Worm (Caenorhabditis elegans): ENCODE results near the gene C15H7.3.

The C15H7.3 gene

ce11 chrIII:9629054-9629453, 22.7 kb downstream of the C15H7.3 start, which contains the start of gene tbg-1:
TSS of gene tbg-1 (minus strand) at chrIII:9629154.
- no peak for TF ChIP-seq tbx-8 (GFP tag; optimal IDR thresholded peaks at IDR 0.05)
- TF ChIP-seq lin-13 (tag; optimal IDR thresholded peaks at IDR 0.05): no peak
- no peak for TF ChIP-seq ceh-43 (GFP tag; optimal IDR thresholded peaks at IDR 0.05)
- TF ChIP-seq lsy-2 (tag; optimal IDR thresholded peaks at IDR 0.05): no peak
- no peak for TF ChIP-seq ces-1 (GFP tag; optimal IDR thresholded peaks at IDR 0.05)
- TF ChIP-seq mab-5 (tag; optimal IDR thresholded peaks at IDR 0.05): no peak
- TF ChIP-seq blmp-1 (tag; optimal IDR thresholded peaks at IDR 0.05): no peak
- TF ChIP-seq nhr-2 (tag; optimal IDR thresholded peaks at IDR 0.05): no peak
- TF ChIP-seq drap-1 (GFP tag; optimal IDR thresholded peaks at IDR 0.05): no peak
- TF ChIP-seq sem-2 (GFP tag; optimal IDR thresholded peaks at IDR 0.05): no peak
- no peak for TF ChIP-seq ham-2 (GFP tag; optimal IDR thresholded peaks at IDR 0.05)
- TF ChIP-seq hlh-1 (tag; optimal IDR thresholded peaks at IDR 0.05): no peak
- TF ChIP-seq flh-1 (GFP tag; optimal IDR thresholded peaks at IDR 0.05): no peak
- TF ChIP-seq elt-3 (tag; optimal IDR thresholded peaks at IDR 0.05): no peak
- no peak for TF ChIP-seq bed-3 (GFP tag; optimal IDR thresholded peaks at IDR 0.05)
- TF ChIP-seq nhr-237 (tag; optimal IDR thresholded peaks at IDR 0.05): no peak
- TF ChIP-seq ceh-39 (tag; optimal IDR thresholded peaks at IDR 0.05): no peak

ce11 chrIII:9626602-9627001, 25.2 kb downstream of the C15H7.3 start:
- TF ChIP-seq nhr-237 (tag; optimal IDR thresholded peaks at IDR 0.05): no peak
- no peak for TF ChIP-seq mab-5 (tag; optimal IDR thresholded peaks at IDR 0.05)
- TF ChIP-seq flh-1 (GFP tag; optimal IDR thresholded peaks at IDR 0.05): no peak
- no peak for TF ChIP-seq unc-120 (tag; optimal IDR thresholded peaks at IDR 0.05; ENCODE audit: poor library complexity, severe bottlenecking)
- no peak for TF ChIP-seq nhr-12 (tag; optimal IDR thresholded peaks at IDR 0.05)
- TF ChIP-seq unc-62 (GFP tag; optimal IDR thresholded peaks at IDR 0.05): no peak
- no peak for TF ChIP-seq pha-4 (tag; optimal IDR thresholded peaks at IDR 0.05)
- no peak for TF ChIP-seq sem-2 (GFP tag; optimal IDR thresholded peaks at IDR 0.05)
- no peak for TF ChIP-seq unc-39 (tag; optimal IDR thresholded peaks at IDR 0.05)
- no peak for TF ChIP-seq nhr-76 (tag; optimal IDR thresholded peaks at IDR 0.05)
- no peak for TF ChIP-seq cnd-1 (tag; optimal IDR thresholded peaks at IDR 0.05)
- no peak for TF ChIP-seq lin-13 (tag; optimal IDR thresholded peaks at IDR 0.05)
- TF ChIP-seq lin-32 (GFP tag; optimal IDR thresholded peaks at IDR 0.05): no peak
- TF ChIP-seq ceh-39 (tag; optimal IDR thresholded peaks at IDR 0.05): no peak
- no peak for TF ChIP-seq snpc-4 (tag; optimal IDR thresholded peaks at IDR 0.05)
- no peak for TF ChIP-seq lsy-2 (tag; optimal IDR thresholded peaks at IDR 0.05)
- TF ChIP-seq nhr-28 (tag; optimal IDR thresholded peaks at IDR 0.05): no peak
- no peak for TF ChIP-seq sptf-1 (tag; optimal IDR thresholded peaks at IDR 0.05)
- TF ChIP-seq ceh-83 (GFP tag; optimal IDR thresholded peaks at IDR 0.05): no peak

- no peak for TF ChIP-seq lsy-2 (tag; optimal IDR thresholded peaks at IDR 0.05)
- TF ChIP-seq ces-1 (GFP tag; optimal IDR thresholded peaks at IDR 0.05): no peak
These were observed 28.3 kb downstream of the C15H7.3 start for ce11 chrIII:9623460-9623859.

ce11 chrIII:9621840-9622525, 29.8 kb downstream of the C15H7.3 start:
- no peak for TF ChIP-seq nhr-28 (tag; optimal IDR thresholded peaks at IDR 0.05)
- no peak for TF ChIP-seq snpc-4 (tag; optimal IDR thresholded peaks at IDR 0.05)
- TF ChIP-seq bed-3 (GFP tag; optimal IDR thresholded peaks at IDR 0.05): no peak

ce11 chrIII:9620148-9620547, 31.6 kb downstream of the C15H7.3 start:
- no peak for TF ChIP-seq flh-1 (GFP tag; optimal IDR thresholded peaks at IDR 0.05)
- no peak for TF ChIP-seq ceh-39 (tag; optimal IDR thresholded peaks at IDR 0.05)
- no peak for TF ChIP-seq nhr-12 (tag; optimal IDR thresholded peaks at IDR 0.05)
- TF ChIP-seq mls-2 (tag; optimal IDR thresholded peaks at IDR 0.05): no peak
- TF ChIP-seq zip-8 (tag; optimal IDR thresholded peaks at IDR 0.05): no peak
- no peak for TF ChIP-seq ces-1 (GFP tag; optimal IDR thresholded peaks at IDR 0.05)
- no peak for TF ChIP-seq unc-62 (GFP tag; optimal IDR thresholded peaks at IDR 0.05)
- no peak for TF ChIP-seq unc-39 (tag; optimal IDR thresholded peaks at IDR 0.05)
- TF ChIP-seq nhr-28 (tag; optimal IDR thresholded peaks at IDR 0.05): no peak
- TF ChIP-seq unc-120 (tag; optimal IDR thresholded peaks at IDR 0.05; ENCODE audit: poor library complexity, severe bottlenecking): no peak
- TF ChIP-seq lin-13 (tag; optimal IDR thresholded peaks at IDR 0.05): no peak
- no peak for TF ChIP-seq sptf-1 (tag; optimal IDR thresholded peaks at IDR 0.05)
- TF ChIP-seq tbx-8 (GFP tag; optimal IDR thresholded peaks at IDR 0.05): no peak
- TF ChIP-seq ham-2 (GFP tag; optimal IDR thresholded peaks at IDR 0.05): no peak
- no peak for TF ChIP-seq drap-1 (GFP tag; optimal IDR thresholded peaks at IDR 0.05)
